Worm (Caenorhabditis elegans): ENCODE data around the gene Y47D3A.21.

Y47D3A.21 gene

DNA sequence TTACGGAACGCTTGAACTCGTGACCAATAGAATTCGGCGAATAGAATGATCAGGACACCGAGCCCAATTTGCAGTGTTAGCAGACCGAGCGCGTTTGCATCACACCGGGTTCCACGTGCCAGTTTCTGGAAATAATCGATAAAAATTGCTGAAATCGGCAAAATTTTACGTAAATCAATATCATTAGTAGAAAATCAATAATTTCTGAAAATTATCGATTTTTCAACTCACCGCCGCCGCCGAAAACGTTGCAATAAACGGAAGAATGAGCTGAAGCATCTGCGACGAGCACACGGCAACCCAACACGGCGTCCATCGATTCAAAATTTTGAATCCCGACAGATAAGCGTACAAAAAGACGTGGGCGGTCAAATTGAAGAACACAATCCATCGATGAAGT lies 48.1 kb downstream of the Y47D3A.21 start:
- no peak for TF ChIP-seq R02D3.7 (tag; optimal IDR thresholded peaks at IDR 0.05)
- TF ChIP-seq ceh-28 (tag; optimal IDR thresholded peaks at IDR 0.05): peak; percentile 38

DNA sequence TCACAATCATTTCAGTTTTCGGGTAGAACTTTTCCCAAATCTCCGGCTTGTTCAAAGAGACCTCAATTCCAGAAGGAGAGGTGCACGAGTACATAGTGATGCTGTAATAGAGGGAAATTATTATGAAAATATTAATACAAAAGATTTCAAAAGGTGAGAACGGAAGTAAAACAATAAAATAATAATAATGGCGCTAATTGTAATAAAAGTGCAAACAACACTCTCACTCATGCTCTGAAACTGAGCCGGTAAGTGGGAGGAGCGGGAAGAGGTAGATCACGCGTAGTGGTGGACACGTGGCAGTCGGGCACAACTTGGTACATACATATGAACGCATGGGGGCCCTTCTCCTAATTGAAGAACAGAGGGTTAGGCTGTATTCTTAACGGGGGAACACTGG lies 51.7 kb downstream of the Y47D3A.21 start, which contains the start of gene tbx-37:
Gene tbx-37 (minus strand): TSS at position 101 of the 400 bp plus-strand sequence.
- TF ChIP-seq elt-2 (tag; optimal IDR thresholded peaks at IDR 0.05) (no peak), aly-2 (tag; optimal IDR thresholded peaks at IDR 0.05) (no peak), zag-1 (tag; optimal IDR thresholded peaks at IDR 0.05) (no peak), pha-4 (tag; optimal IDR thresholded peaks at IDR 0.05) (no peak), nhr-67 (tag; optimal IDR thresholded peaks at IDR 0.05) (no peak), nhr-11 (tag; optimal IDR thresholded peaks at IDR 0.05) (no peak), lin-15B (tag; optimal IDR thresholded peaks at IDR 0.05) (no peak), unc-62 (GFP tag; optimal IDR thresholded peaks at IDR 0.05) (no peak)

All from whole organism, L3 larva.